Worm (Caenorhabditis elegans) whole organism, late embryonic: ENCODE results near the gene M02D8.5.

Source experiments
- C08G9.2 ChIP-seq: sonication (generic microtip); optimal IDR thresholded peaks from 2 replicates; lab custom pipeline; 2016; ENCODE audit warnings: mild to moderate bottlenecking, missing genetic modification characterization, moderate library complexity, missing compliant biosample characterization
- ama-1 ChIP-seq: fragments of 150-350 bp; optimal IDR thresholded peaks from 2 replicates; lab custom pipeline; 2014
- ceh-14 ChIP-seq: sonication (generic microtip); optimal IDR thresholded peaks from 2 replicates; lab custom pipeline; 2016; ENCODE audit warnings: missing genotype, missing genetic modification characterization, missing compliant biosample characterization
- ceh-18 ChIP-seq: sonication (generic microtip); optimal IDR thresholded peaks from 2 replicates; lab custom pipeline; 2016; ENCODE audit warnings: missing genetic modification characterization, missing compliant biosample characterization
- ceh-2 ChIP-seq: sonication (generic microtip); optimal IDR thresholded peaks from 2 replicates; lab custom pipeline; 2016; ENCODE audit warnings: missing genotype, missing genetic modification characterization, missing compliant biosample characterization
- ceh-24 ChIP-seq: sonication (generic microtip); optimal IDR thresholded peaks from 2 replicates; lab custom pipeline; 2016; ENCODE audit warnings: mild to moderate bottlenecking, missing genetic modification characterization, missing compliant biosample characterization
- ceh-30 ChIP-seq: fragments of 150-350 bp; optimal IDR thresholded peaks from 2 replicates; lab custom pipeline; 2014; ENCODE audit warnings: missing biosample characterization, missing genetic modification characterization
- ceh-31 ChIP-seq: sonication (generic microtip); optimal IDR thresholded peaks from 2 replicates; lab custom pipeline; 2016; ENCODE audit warnings: missing genetic modification characterization, missing compliant biosample characterization
- ceh-34 ChIP-seq: sonication (generic microtip); optimal IDR thresholded peaks from 2 replicates; lab custom pipeline; 2016; ENCODE audit warnings: mild to moderate bottlenecking, missing genetic modification characterization, missing compliant biosample characterization
- ceh-45 ChIP-seq: fragments of 200-800 bp; sonication (Bioruptor generic); IDR thresholded peaks from 2 replicates; pipeline ENCODE4 v1.3.6; 2022; ENCODE audit warnings: missing genetic modification reagents, missing genetic modification characterization, missing compliant biosample characterization
- che-1 ChIP-seq: sonication (generic microtip); optimal IDR thresholded peaks from 2 replicates; lab custom pipeline; 2016; ENCODE audit warnings: mild to moderate bottlenecking, missing genetic modification characterization, missing compliant biosample characterization
- elt-2 ChIP-seq: sonication (generic microtip); optimal IDR thresholded peaks from 2 replicates; lab custom pipeline; 2016; ENCODE audit warnings: missing genetic modification reagents, missing genetic modification characterization, missing compliant biosample characterization
- elt-4 ChIP-seq: sonication (generic microtip); optimal IDR thresholded peaks from 2 replicates; lab custom pipeline; 2016; ENCODE audit warnings: missing genetic modification characterization, missing compliant biosample characterization
- eyg-1 ChIP-seq: sonication (generic microtip); optimal IDR thresholded peaks from 2 replicates; lab custom pipeline; 2016; ENCODE audit warnings: missing genotype, missing genetic modification characterization, missing compliant biosample characterization
- fkh-6 ChIP-seq: sonication (generic microtip); optimal IDR thresholded peaks from 2 replicates; lab custom pipeline; 2016; ENCODE audit warnings: missing genetic modification characterization, missing compliant biosample characterization
- gmeb-2 ChIP-seq: sonication (generic microtip); optimal IDR thresholded peaks from 2 replicates; lab custom pipeline; 2016; ENCODE audit warnings: missing genetic modification characterization, inconsistent platforms, missing compliant biosample characterization
- hlh-13 ChIP-seq: fragments of 200-800 bp; sonication (Bioruptor generic); optimal IDR thresholded peaks from 2 replicates; lab custom pipeline; 2018; ENCODE audit warnings: mild to moderate bottlenecking, missing genetic modification characterization, missing compliant biosample characterization
- hlh-30 ChIP-seq: sonication (generic microtip); optimal IDR thresholded peaks from 2 replicates; lab custom pipeline; 2017; ENCODE audit warnings: antibody characterized with exemption, missing genetic modification characterization, missing compliant biosample characterization; ENCODE audit not compliant: insufficient read depth
- lim-6 ChIP-seq: sonication (generic microtip); optimal IDR thresholded peaks from 2 replicates; lab custom pipeline; 2016; ENCODE audit warnings: missing genetic modification characterization, missing compliant biosample characterization
- lin-11 ChIP-seq: fragments of 200-800 bp; sonication (Bioruptor generic); optimal IDR thresholded peaks from 2 replicates; lab custom pipeline; 2018; ENCODE audit warnings: mild to moderate bottlenecking, missing genetic modification characterization, missing compliant biosample characterization
- mec-3 ChIP-seq: sonication (generic microtip); optimal IDR thresholded peaks from 2 replicates; lab custom pipeline; 2016; ENCODE audit warnings: borderline replicate concordance, missing genetic modification characterization, missing compliant biosample characterization
- nfya-1 ChIP-seq: sonication (generic microtip); optimal IDR thresholded peaks from 2 replicates; lab custom pipeline; 2017; ENCODE audit warnings: missing genetic modification characterization, mild to moderate bottlenecking, missing compliant biosample characterization, antibody characterized with exemption, moderate library complexity
- nhr-232 ChIP-seq: sonication (generic microtip); optimal IDR thresholded peaks from 2 replicates; lab custom pipeline; 2016; ENCODE audit warnings: missing genetic modification characterization, missing compliant biosample characterization
- npax-4 ChIP-seq: sonication (generic microtip); optimal IDR thresholded peaks from 2 replicates; lab custom pipeline; 2016; ENCODE audit warnings: missing genetic modification characterization, missing compliant biosample characterization
- pag-3 ChIP-seq: sonication (generic microtip); optimal IDR thresholded peaks from 2 replicates; lab custom pipeline; 2016; ENCODE audit warnings: missing compliant biosample characterization, missing genetic modification characterization, borderline replicate concordance
- pha-2 ChIP-seq: sonication (generic microtip); optimal IDR thresholded peaks from 2 replicates; lab custom pipeline; 2017; ENCODE audit warnings: mild to moderate bottlenecking, missing genetic modification characterization, missing compliant biosample characterization
- pha-4 ChIP-seq: fragments of 150-350 bp; optimal IDR thresholded peaks from 2 replicates; lab custom pipeline; 2018; ENCODE audit warnings: missing biosample characterization, missing genetic modification reagents, missing genetic modification characterization
- pqm-1 ChIP-seq: sonication (generic microtip); optimal IDR thresholded peaks from 2 replicates; lab custom pipeline; 2016; ENCODE audit warnings: missing genetic modification characterization, missing compliant biosample characterization
- pros-1 ChIP-seq: fragments of 150-350 bp; optimal IDR thresholded peaks from 2 replicates; lab custom pipeline; 2014; ENCODE audit warnings: missing biosample characterization, missing genetic modification reagents, missing genetic modification characterization
- ref-2 ChIP-seq: sonication (generic microtip); optimal IDR thresholded peaks from 2 replicates; lab custom pipeline; 2016; ENCODE audit warnings: missing genetic modification characterization, missing compliant biosample characterization
- sdc-2 ChIP-seq: sonication (generic microtip); optimal IDR thresholded peaks from 2 replicates; lab custom pipeline; 2016; ENCODE audit warnings: missing genotype, missing genetic modification characterization, missing compliant biosample characterization
- tbx-7 ChIP-seq: sonication (generic microtip); optimal IDR thresholded peaks from 2 replicates; lab custom pipeline; 2016; ENCODE audit warnings: missing genotype, missing genetic modification characterization, missing compliant biosample characterization
- ttx-3 ChIP-seq: sonication (generic microtip); optimal IDR thresholded peaks from 2 replicates; lab custom pipeline; 2016; ENCODE audit warnings: missing genetic modification reagents, missing genetic modification characterization, missing compliant biosample characterization
- unc-42 ChIP-seq: sonication (generic microtip); optimal IDR thresholded peaks from 2 replicates; lab custom pipeline; 2016; ENCODE audit warnings: missing genotype, missing genetic modification characterization, missing compliant biosample characterization
- unc-55 ChIP-seq: sonication (generic microtip); optimal IDR thresholded peaks from 2 replicates; lab custom pipeline; 2017; ENCODE audit warnings: missing biosample characterization, missing genetic modification reagents, missing genetic modification characterization
- unc-86 ChIP-seq: sonication (generic microtip); optimal IDR thresholded peaks from 2 replicates; lab custom pipeline; 2016; ENCODE audit warnings: missing genetic modification characterization, missing compliant biosample characterization
- zip-5 ChIP-seq: sonication (generic microtip); optimal IDR thresholded peaks from 2 replicates; lab custom pipeline; 2016; ENCODE audit warnings: missing genetic modification characterization, missing compliant biosample characterization

The M02D8.5 gene

DNA sequence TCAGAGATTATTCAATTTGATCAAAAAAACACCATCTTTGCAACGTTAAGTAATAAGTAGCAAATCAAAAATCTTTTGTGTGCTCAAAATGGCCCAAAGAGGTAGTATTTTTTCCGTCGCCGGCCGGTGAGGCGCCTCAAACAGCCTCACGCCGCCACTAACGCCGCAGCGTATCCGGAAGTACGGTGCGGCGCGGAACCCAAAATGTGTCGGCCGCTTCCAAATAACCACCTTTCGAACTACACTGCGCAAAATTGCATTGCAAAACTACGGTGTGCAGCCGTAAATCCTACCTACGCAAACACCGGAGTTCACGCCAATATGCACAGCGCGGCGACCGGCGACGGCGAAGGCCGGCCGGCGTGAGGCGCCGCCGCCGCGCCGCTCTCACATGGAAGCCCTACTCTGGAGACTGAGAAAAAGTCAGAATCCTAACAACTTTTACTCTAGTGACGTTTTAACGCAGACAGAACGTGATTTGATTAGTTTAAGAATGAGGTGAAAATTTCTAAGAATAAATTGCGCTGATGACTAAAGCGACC lies 19.7 kb downstream of the M02D8.5 start:
- TF ChIP-seq sdc-2 (tag; lab: Kevin White, UChicago): peak; percentile 2
- TF ChIP-seq ceh-24 (tag; lab: Kevin White, UChicago): no peak

DNA sequence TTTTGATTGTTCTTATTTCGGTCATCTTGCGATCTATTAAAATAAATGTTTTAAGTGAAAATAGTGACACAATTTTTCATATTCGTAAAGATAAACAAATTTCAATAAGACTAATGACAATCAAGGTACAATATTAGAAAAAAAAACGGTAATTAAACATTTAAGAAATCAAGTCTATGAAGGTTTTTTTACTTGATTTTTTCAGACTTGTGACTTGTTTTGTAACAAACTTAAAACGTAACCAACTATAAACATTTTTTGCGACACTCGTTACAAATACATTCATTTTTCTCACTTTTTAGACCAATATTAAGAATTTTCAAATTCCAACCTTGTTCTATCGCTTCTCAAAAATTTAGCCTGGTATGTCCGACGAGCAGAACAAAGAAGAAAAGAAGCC lies 22.0 kb downstream of the M02D8.5 start, which contains the start of gene M02D8.2:
Gene M02D8.2 (plus strand): TSS at position 301 of the 400 bp plus-strand sequence.
- TF ChIP-seq ceh-18 (tag; lab: Kevin White, UChicago): no peak
- no peak for TF ChIP-seq unc-86
- TF ChIP-seq npax-4: no peak
- no peak for TF ChIP-seq pros-1 (tag; lab: Kevin White, UChicago)

DNA sequence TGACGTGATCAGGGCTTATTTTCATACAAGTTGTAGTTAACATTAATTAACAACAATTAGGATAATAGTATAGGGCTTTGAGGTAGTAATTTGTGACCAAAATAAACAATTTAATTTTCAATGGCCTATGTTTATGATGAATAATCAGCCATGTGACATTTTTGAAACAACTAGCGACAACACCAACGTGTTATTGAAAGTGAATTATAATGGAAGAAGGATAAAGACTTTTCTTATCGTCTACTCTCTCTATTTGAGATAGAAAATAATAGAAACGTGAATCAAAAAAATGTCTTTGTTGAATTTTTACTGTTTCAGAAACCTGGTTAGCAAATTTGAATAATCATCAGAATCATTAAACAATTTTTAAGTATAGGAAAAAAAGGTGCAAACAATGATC lies 23.6 kb downstream of the M02D8.5 start:
- TF ChIP-seq mec-3 (tag; lab: Kevin White, UChicago): no peak
- no peak for TF ChIP-seq eyg-1 (tag; lab: Kevin White, UChicago)
- no peak for TF ChIP-seq ceh-14 (tag; lab: Kevin White, UChicago)
- TF ChIP-seq pag-3 (tag; lab: Kevin White, UChicago): no peak
- TF ChIP-seq sdc-2 (tag; lab: Kevin White, UChicago): no peak
- TF ChIP-seq zip-5: no peak
- no peak for TF ChIP-seq nhr-232 (tag; lab: Kevin White, UChicago)
- no peak for TF ChIP-seq fkh-6
- TF ChIP-seq pha-2 (tag; lab: Kevin White, UChicago): no peak
- no peak for TF ChIP-seq che-1 (tag; lab: Kevin White, UChicago)
- no peak for TF ChIP-seq hlh-30 (tag; lab: Kevin White, UChicago)
- TF ChIP-seq lin-11 (tag; lab: Kevin White, UChicago): no peak
- no peak for TF ChIP-seq ceh-30 (tag; lab: Kevin White, UChicago)
- no peak for TF ChIP-seq tbx-7 (tag; lab: Kevin White, UChicago)
- TF ChIP-seq ttx-3 (tag; lab: Kevin White, UChicago): no peak
- no peak for TF ChIP-seq elt-2 (tag; lab: Kevin White, UChicago)
- TF ChIP-seq C08G9.2: no peak

- TF ChIP-seq unc-42: peak; percentile 2
- TF ChIP-seq hlh-13 (GFP tag; lab: Kevin White, UChicago): no peak
- no peak for TF ChIP-seq pag-3 (tag; lab: Kevin White, UChicago)
- TF ChIP-seq ceh-45 (GFP tag; lab: Robert Waterston, UW): no peak
- peak; percentile 60 for TF ChIP-seq sdc-2 (tag; lab: Kevin White, UChicago)
- no peak for TF ChIP-seq gmeb-2 (tag; lab: Kevin White, UChicago)
- no peak for TF ChIP-seq lim-6 (tag; lab: Kevin White, UChicago)
- TF ChIP-seq pha-4 (tag; lab: Kevin White, UChicago): peak; percentile 22
- peak; percentile 60 for TF ChIP-seq ref-2 (tag; lab: Kevin White, UChicago)
- peak; percentile 7 for TF ChIP-seq elt-2 (tag; lab: Kevin White, UChicago)
- no peak for TF ChIP-seq nhr-232 (tag; lab: Kevin White, UChicago)
- TF ChIP-seq unc-55 (GFP tag; lab: Kevin White, UChicago): peak; percentile 87
- TF ChIP-seq ama-1 (lab: Kevin White, UChicago): no peak
- no peak for TF ChIP-seq ceh-18 (tag; lab: Kevin White, UChicago)
- no peak for TF ChIP-seq pqm-1 (tag; lab: Kevin White, UChicago)
- TF ChIP-seq ceh-2: no peak
- TF ChIP-seq nfya-1 (tag; lab: Kevin White, UChicago): peak; percentile 55
- peak; percentile 84 for TF ChIP-seq hlh-30 (tag; lab: Kevin White, UChicago)
- peak; percentile 50 for TF ChIP-seq ceh-31 (tag; lab: Kevin White, UChicago)
- no peak for TF ChIP-seq elt-4 (tag; lab: Kevin White, UChicago)
- peak; percentile 8 for TF ChIP-seq ceh-34 (tag; lab: Kevin White, UChicago)
- TF ChIP-seq unc-86: peak; percentile 53
These were observed 24.4 kb downstream of the M02D8.5 start, which contains the start of gene M02D8.3 for ce11 chrX:8736965-8737464. M02D8.3 (minus strand) TSS chrX:8737015.
